Worm (Caenorhabditis elegans) whole organism, L4 larva: ENCODE measurements around the gene mrp-7.

ENCODE experiments used
- F37D6.2 ChIP-seq: sonication (generic microtip); optimal IDR thresholded peaks from 2 replicates; lab custom pipeline; 2016; ENCODE audit warnings: mild to moderate bottlenecking, missing genetic modification characterization, missing compliant biosample characterization
- F44E2.7 ChIP-seq: fragments of 200-800 bp; sonication (Bioruptor generic); IDR thresholded peaks from 2 replicates; pipeline ENCODE4 v2.1.2; 2022; ENCODE audit warnings: missing genetic modification characterization, missing compliant biosample characterization
- T26A8.4 ChIP-seq: fragments of 200-800 bp; sonication (Bioruptor generic); IDR thresholded peaks from 2 replicates; pipeline ENCODE4 v1.3.6; 2022; ENCODE audit warnings: missing genetic modification characterization, missing compliant biosample characterization
- Y48G9A.11 ChIP-seq: fragments of 200-800 bp; sonication (Bioruptor generic); IDR thresholded peaks from 2 replicates; pipeline ENCODE4 v1.3.6; 2022; ENCODE audit warnings: missing genetic modification reagents, missing genetic modification characterization, missing compliant biosample characterization
- aly-2 ChIP-seq: sonication (generic microtip); optimal IDR thresholded peaks from 2 replicates; lab custom pipeline; 2018; ENCODE audit warnings: missing biosample characterization, missing genetic modification characterization
- arid-1 ChIP-seq: fragments of 200-800 bp; sonication (Bioruptor generic); conservative IDR thresholded peaks from 2 replicates; pipeline ENCODE4 v1.3.6; 2022; ENCODE audit warnings: missing genetic modification reagents, missing genetic modification characterization, missing compliant biosample characterization
- ceh-62 ChIP-seq: sonication (generic microtip); optimal IDR thresholded peaks from 2 replicates; lab custom pipeline; 2017; ENCODE audit warnings: missing biosample characterization, missing genetic modification characterization
- daf-12 ChIP-seq: fragments of 150-350 bp; optimal IDR thresholded peaks from 2 replicates; lab custom pipeline; 2014; ENCODE audit warnings: missing biosample characterization, missing genetic modification reagents, missing genetic modification characterization
- daf-16 ChIP-seq, 3 experiments: sonication (generic microtip); optimal IDR thresholded peaks; 2 replicates each; lab custom pipeline; 2016 to 2017; ENCODE audit warnings: missing genetic modification characterization in 3 of 3, missing genetic modification reagents in 3 of 3, mild to moderate bottlenecking in 2 of 3, missing compliant biosample characterization in 2 of 3, missing biosample characterization in 1 of 3, moderate library complexity in 1 of 3
- dmd-6 ChIP-seq: fragments of 200-800 bp; sonication (Bioruptor generic); IDR thresholded peaks from 2 replicates; pipeline ENCODE4 v1.3.6; 2022; ENCODE audit warnings: missing genetic modification reagents, missing genetic modification characterization, missing compliant biosample characterization
- dmd-9 ChIP-seq: fragments of 200-800 bp; sonication (Bioruptor generic); IDR thresholded peaks from 2 replicates; pipeline ENCODE4 v1.3.6; 2022; ENCODE audit warnings: missing genetic modification reagents, missing genetic modification characterization, missing compliant biosample characterization
- duxl-1 ChIP-seq: sonication (generic microtip); optimal IDR thresholded peaks from 2 replicates; lab custom pipeline; 2016; ENCODE audit warnings: mild to moderate bottlenecking, missing genetic modification characterization, moderate library complexity, missing compliant biosample characterization; ENCODE audit not compliant: poor library complexity
- dve-1 ChIP-seq: sonication (generic microtip); optimal IDR thresholded peaks from 2 replicates; lab custom pipeline; 2017; ENCODE audit warnings: antibody characterized with exemption, mild to moderate bottlenecking, missing genetic modification characterization, missing compliant biosample characterization; ENCODE audit not compliant: insufficient read depth
- egl-27 ChIP-seq: sonication (generic microtip); optimal IDR thresholded peaks from 3 replicates; lab custom pipeline; 2017; ENCODE audit warnings: missing biosample characterization, missing genetic modification reagents, missing genetic modification characterization
- hif-1 ChIP-seq, 2 experiments: sonication (generic microtip); optimal IDR thresholded peaks; 2 replicates each; lab custom pipeline; 2016 to 2017; ENCODE audit warnings: missing compliant biosample characterization in 2 of 2, missing genetic modification characterization in 2 of 2, missing genetic modification reagents in 2 of 2, missing genotype in 2 of 2, mild to moderate bottlenecking in 1 of 2
- hlh-11 ChIP-seq: fragments of 200-800 bp; sonication (Bioruptor generic); optimal IDR thresholded peaks from 2 replicates; lab custom pipeline; 2018; ENCODE audit warnings: mild to moderate bottlenecking, missing genetic modification characterization, missing compliant biosample characterization
- lim-7 ChIP-seq: fragments of 200-800 bp; sonication (Bioruptor generic); IDR thresholded peaks from 2 replicates; pipeline ENCODE4 v1.3.6; 2022; ENCODE audit warnings: missing genetic modification characterization, missing compliant biosample characterization
- lin-15B ChIP-seq: fragments of 150-350 bp; sonication (generic microtip); optimal IDR thresholded peaks from 3 replicates; lab custom pipeline; 2014; ENCODE audit warnings: missing biosample characterization, missing genetic modification characterization
- lin-39 ChIP-seq: fragments of 150-350 bp; optimal IDR thresholded peaks from 2 replicates; lab custom pipeline; 2014; ENCODE audit warnings: missing biosample characterization, missing genetic modification reagents, missing genetic modification characterization
- lir-3 ChIP-seq: sonication (generic microtip); optimal IDR thresholded peaks from 2 replicates; lab custom pipeline; 2016; ENCODE audit warnings: mild to moderate bottlenecking, missing genetic modification characterization, missing compliant biosample characterization
- lsy-2 ChIP-seq, 2 experiments: fragments of 150-350 bp in 1 of 2; sonication (generic microtip) in 1 of 2; optimal IDR thresholded peaks; 2 replicates each; lab custom pipeline; 2014 to 2017; ENCODE audit warnings: missing biosample characterization in 2 of 2, missing genetic modification characterization in 2 of 2
- madf-5 ChIP-seq, 2 experiments: fragments of 200-800 bp; sonication (Bioruptor generic); IDR thresholded peaks; 2 replicates each; pipeline ENCODE4 v1.3.6; 2022; ENCODE audit warnings: missing compliant biosample characterization in 2 of 2, missing genetic modification characterization in 2 of 2
- mdl-1 ChIP-seq, 2 experiments: fragments of 150-350 bp in 1 of 2; sonication (generic microtip) in 1 of 2; optimal IDR thresholded peaks; 2 replicates each; lab custom pipeline; 2014 to 2017; ENCODE audit warnings: missing biosample characterization in 2 of 2, missing genetic modification characterization in 2 of 2
- mep-1 ChIP-seq: fragments of 150-350 bp; sonication (generic microtip); optimal IDR thresholded peaks from 3 replicates; lab custom pipeline; 2014; ENCODE audit warnings: missing biosample characterization, missing genetic modification characterization
- mes-2 ChIP-seq: sonication (generic microtip); optimal IDR thresholded peaks from 2 replicates; lab custom pipeline; 2016; ENCODE audit warnings: missing genotype, mild to moderate bottlenecking, missing genetic modification characterization, missing compliant biosample characterization; ENCODE audit not compliant: poor library complexity, severe bottlenecking
- nhr-102 ChIP-seq: sonication (generic microtip); optimal IDR thresholded peaks from 2 replicates; lab custom pipeline; 2016; ENCODE audit warnings: mild to moderate bottlenecking, missing genetic modification characterization, moderate library complexity, missing compliant biosample characterization
- nhr-111 ChIP-seq: fragments of 200-800 bp; sonication (Bioruptor generic); optimal IDR thresholded peaks from 2 replicates; lab custom pipeline; 2018; ENCODE audit warnings: mild to moderate bottlenecking, missing genetic modification characterization, missing compliant biosample characterization
- nhr-25 ChIP-seq: sonication (generic microtip); optimal IDR thresholded peaks from 2 replicates; lab custom pipeline; 2017; ENCODE audit warnings: missing genetic modification characterization, mild to moderate bottlenecking, missing compliant biosample characterization, antibody characterized with exemption, moderate library complexity, borderline replicate concordance; ENCODE audit not compliant: insufficient read depth
- nhr-28 ChIP-seq: fragments of 150-350 bp; optimal IDR thresholded peaks from 2 replicates; lab custom pipeline; 2014; ENCODE audit warnings: missing biosample characterization, missing genetic modification characterization
- nhr-42 ChIP-seq: fragments of 200-800 bp; sonication (Bioruptor generic); IDR thresholded peaks from 2 replicates; pipeline ENCODE4 v1.3.6; 2022; ENCODE audit warnings: missing genetic modification characterization, missing compliant biosample characterization
- nhr-48 ChIP-seq: sonication (generic microtip); optimal IDR thresholded peaks from 2 replicates; lab custom pipeline; 2016; ENCODE audit warnings: mild to moderate bottlenecking, missing genetic modification characterization, missing compliant biosample characterization
- nhr-6 ChIP-seq: fragments of 150-350 bp; optimal IDR thresholded peaks from 2 replicates; lab custom pipeline; 2014; ENCODE audit warnings: missing biosample characterization, missing genetic modification characterization
- php-3 ChIP-seq: fragments of 200-800 bp; sonication (Bioruptor generic); IDR thresholded peaks from 2 replicates; pipeline ENCODE4 v1.3.6; 2022; ENCODE audit warnings: missing genetic modification reagents, missing genetic modification characterization, missing compliant biosample characterization
- pqm-1 ChIP-seq: sonication (generic microtip); optimal IDR thresholded peaks from 2 replicates; lab custom pipeline; 2017; ENCODE audit warnings: missing biosample characterization, missing genetic modification characterization
- sdz-12 ChIP-seq: fragments of 200-800 bp; sonication (Bioruptor generic); optimal IDR thresholded peaks from 2 replicates; lab custom pipeline; 2018; ENCODE audit warnings: mild to moderate bottlenecking, missing genetic modification characterization, missing compliant biosample characterization
- skn-1 ChIP-seq: fragments of 150-350 bp; optimal IDR thresholded peaks from 2 replicates; lab custom pipeline; 2014; ENCODE audit warnings: missing biosample characterization, missing genetic modification characterization
- tag-97 ChIP-seq: fragments of 200-800 bp; sonication (Bioruptor generic); IDR thresholded peaks from 2 replicates; pipeline ENCODE4 v1.3.6; 2022; ENCODE audit warnings: missing genetic modification characterization, missing compliant biosample characterization
- unc-39 ChIP-seq: sonication (generic microtip); optimal IDR thresholded peaks from 2 replicates; lab custom pipeline; 2017; ENCODE audit warnings: missing biosample characterization, missing genetic modification characterization
- unc-62 ChIP-seq, 3 experiments: fragments of 150-350 bp in 1 of 3; sonication (generic microtip); optimal IDR thresholded peaks in 2 of 3; peaks in 1 of 3; 1 replicate in 1 of 3; 2 replicates in 2 of 3; lab custom pipeline; 2014 to 2017; ENCODE audit warnings: missing biosample characterization in 3 of 3, missing genetic modification characterization in 3 of 3, missing genetic modification reagents in 3 of 3, missing genotype in 1 of 3
- zip-11 ChIP-seq: fragments of 200-800 bp; sonication (Bioruptor generic); IDR thresholded peaks from 2 replicates; pipeline ENCODE4 v1.3.6; 2022; ENCODE audit warnings: missing genetic modification characterization, missing compliant biosample characterization
- ztf-11 ChIP-seq: fragments of 150-350 bp; optimal IDR thresholded peaks from 2 replicates; lab custom pipeline; 2014; ENCODE audit warnings: missing biosample characterization, missing genetic modification characterization

Gene mrp-7

DNA sequence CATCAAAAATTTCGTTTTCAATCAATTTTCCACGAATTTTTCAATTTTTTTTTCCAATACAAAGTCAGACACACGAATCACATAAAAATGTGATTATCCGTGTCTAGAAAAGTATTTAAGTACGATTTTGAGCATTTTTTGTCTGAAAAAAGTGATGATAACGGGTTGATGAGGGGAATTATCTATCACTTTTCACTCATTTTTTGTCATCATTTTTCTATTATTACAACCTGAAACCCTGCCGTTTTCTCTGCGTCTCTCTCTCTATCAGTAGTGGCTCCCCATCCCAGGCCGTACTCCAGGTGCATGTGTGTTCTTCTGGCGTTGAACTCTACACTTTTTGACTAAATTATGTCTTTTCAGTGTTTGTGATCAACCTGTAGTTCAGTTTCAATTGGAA is 2.3 kb upstream of the mrp-7 start:
- TF ChIP-seq nhr-42 (GFP tag; lab: Robert Waterston, UW) (no peak), Y48G9A.11 (no peak), lir-3 (tag; lab: Kevin White, UChicago) (no peak), php-3 (GFP tag; lab: Robert Waterston, UW) (0 out of 2 replicates have a peak, but pooled peaks have one; percentile 7), nhr-48 (tag; lab: Kevin White, UChicago) (no peak), daf-16 (GFP tag; optimal IDR thresholded peaks at IDR 0.05; lab: Kevin White, UChicago) (no peak), daf-16 (tag; optimal IDR thresholded peaks at IDR 0.05; lab: Kevin White, UChicago) (peak; percentile 47), tag-97 (GFP tag; lab: Robert Waterston, UW) (no peak), dmd-6 (GFP tag; lab: Robert Waterston, UW) (peak; percentile 64; the same call in 1 of the 2 replicates), nhr-6 (tag; lab: Kevin White, UChicago) (no peak), aly-2 (tag; lab: Kevin White, UChicago) (no peak), ztf-11 (no peak), dmd-9 (GFP tag; lab: Robert Waterston, UW) (no peak), ceh-62 (tag; lab: Kevin White, UChicago) (no peak), mdl-1 (tag; optimal IDR thresholded peaks at IDR 0.05; lab: Kevin White, UChicago) (no peak), madf-5 (GFP tag; IDR thresholded peaks at IDR 0.05; lab: Robert Waterston, UW) (no peak), duxl-1 (no peak), lim-7 (GFP tag; lab: Robert Waterston, UW) (no peak), egl-27 (no peak), pqm-1 (tag; lab: Kevin White, UChicago) (peak; percentile 91), hif-1 (tag; optimal IDR thresholded peaks at IDR 0.05; lab: Kevin White, UChicago) (no peak), skn-1 (tag; lab: Kevin White, UChicago) (no peak), F44E2.7 (GFP tag; lab: Robert Waterston, UW) (no peak), unc-39 (tag; lab: Kevin White, UChicago) (no peak), lin-15B (tag; lab: Kevin White, UChicago) (no peak), mep-1 (peak; percentile 12), lsy-2 (tag; optimal IDR thresholded peaks at IDR 0.05; lab: Kevin White, UChicago) (no peak), F37D6.2 (tag; lab: Kevin White, UChicago) (no peak), arid-1 (GFP tag; lab: Robert Waterston, UW) (no peak), nhr-102 (tag; lab: Kevin White, UChicago) (peak; percentile 47), sdz-12 (GFP tag; lab: Kevin White, UChicago) (no peak), T26A8.4 (no peak), lin-39 (tag; lab: Kevin White, UChicago) (no peak), nhr-28 (tag; lab: Kevin White, UChicago) (no peak), dve-1 (peak; percentile 43), daf-12 (tag; lab: Kevin White, UChicago) (no peak), hlh-11 (tag; lab: Kevin White, UChicago) (peak; percentile 66), nhr-111 (no peak)
- TF ChIP-seq, all 104 proteins: peak for 8

DNA sequence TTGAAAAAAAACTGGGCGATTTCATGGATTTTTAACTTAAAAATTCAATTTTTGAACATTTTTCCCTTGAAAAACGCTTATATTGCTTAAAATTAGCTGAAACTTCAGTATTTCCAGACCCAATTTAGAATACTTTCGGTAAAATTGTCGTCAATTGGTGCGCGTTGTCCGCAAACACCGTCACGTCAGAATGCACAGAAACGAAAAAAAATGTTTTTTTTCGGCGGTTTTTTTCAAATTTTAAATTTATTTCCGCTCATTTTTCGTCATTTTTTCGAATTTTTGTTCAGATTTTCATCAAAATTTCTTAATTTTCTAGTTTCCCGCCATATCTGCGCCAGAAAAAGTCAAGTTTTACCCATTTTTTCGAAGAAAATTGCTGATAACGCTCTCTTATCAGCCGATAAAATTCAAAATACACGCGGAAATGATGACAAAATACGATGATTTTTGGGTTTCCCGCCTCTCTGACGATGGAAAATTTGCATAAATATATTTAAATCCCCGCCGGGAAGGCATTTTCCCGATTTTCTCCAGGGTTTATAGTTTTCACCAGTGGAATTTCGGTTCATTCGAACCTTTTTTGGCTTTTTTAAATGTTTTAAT is 1.2 kb upstream of the mrp-7 start:
- TF ChIP-seq pqm-1 (tag; lab: Kevin White, UChicago): peak; percentile 32
- TF ChIP-seq unc-62 (GFP tag; optimal IDR thresholded peaks at IDR 0.05 in 1 of 2; lab: Kevin White, UChicago): peak in 1 of 2 experiments; percentile 72
- no peak for TF ChIP-seq unc-62 (tag; optimal IDR thresholded peaks at IDR 0.05; lab: Kevin White, UChicago)
- TF ChIP-seq zip-11 (GFP tag; lab: Robert Waterston, UW): no peak
- TF ChIP-seq nhr-25 (tag; lab: Kevin White, UChicago): no peak
- TF ChIP-seq mes-2 (tag; lab: Kevin White, UChicago): peak; percentile 11
